Worm (Caenorhabditis elegans) whole organism, mixed stage, embryonic: ENCODE measurements around the gene nape-2.

Experiments used
- blmp-1 ChIP-seq: fragments of 150-350 bp; optimal IDR thresholded peaks from 2 replicates; lab custom pipeline; 2014; ENCODE audit warnings: missing biosample characterization, missing genetic modification characterization
- ceh-43 ChIP-seq: fragments of 200-800 bp; sonication (Bioruptor generic); optimal IDR thresholded peaks from 2 replicates; lab custom pipeline; 2018; ENCODE audit warnings: mild to moderate bottlenecking, missing genetic modification characterization, moderate library complexity, missing compliant biosample characterization
- ceh-83 ChIP-seq: fragments of 200-800 bp; sonication (Bioruptor generic); optimal IDR thresholded peaks from 2 replicates; lab custom pipeline; 2018; ENCODE audit warnings: mild to moderate bottlenecking, missing genetic modification characterization, missing compliant biosample characterization
- cnd-1 ChIP-seq: fragments of 200-800 bp; sonication (Bioruptor generic); optimal IDR thresholded peaks from 2 replicates; lab custom pipeline; 2018; ENCODE audit warnings: mild to moderate bottlenecking, missing genetic modification characterization, missing compliant biosample characterization
- lin-13 ChIP-seq: fragments of 150-350 bp; optimal IDR thresholded peaks from 2 replicates; lab custom pipeline; 2014; ENCODE audit warnings: missing biosample characterization, missing genetic modification characterization
- mep-1 ChIP-seq: fragments of 150-350 bp; optimal IDR thresholded peaks from 2 replicates; lab custom pipeline; 2017; ENCODE audit warnings: missing biosample characterization, missing genetic modification reagents, missing genetic modification characterization, inconsistent platforms
- mls-2 ChIP-seq: sonication (generic microtip); optimal IDR thresholded peaks from 2 replicates; lab custom pipeline; 2016; ENCODE audit warnings: mild to moderate bottlenecking, missing genetic modification characterization, moderate library complexity, missing compliant biosample characterization
- nhr-12 ChIP-seq: fragments of 150-350 bp; optimal IDR thresholded peaks from 2 replicates; lab custom pipeline; 2014; ENCODE audit warnings: missing biosample characterization, missing genetic modification characterization
- nhr-28 ChIP-seq: fragments of 150-350 bp; optimal IDR thresholded peaks from 2 replicates; lab custom pipeline; 2014; ENCODE audit warnings: missing biosample characterization, missing genetic modification characterization
- sem-2 ChIP-seq: fragments of 200-800 bp; sonication (Bioruptor generic); optimal IDR thresholded peaks from 2 replicates; lab custom pipeline; 2018; ENCODE audit warnings: mild to moderate bottlenecking, missing genetic modification characterization, missing compliant biosample characterization
- snpc-4 ChIP-seq: fragments of 150-350 bp; optimal IDR thresholded peaks from 2 replicates; lab custom pipeline; 2014; ENCODE audit warnings: missing biosample characterization, missing genetic modification characterization
- ztf-11 ChIP-seq: fragments of 150-350 bp; optimal IDR thresholded peaks from 2 replicates; lab custom pipeline; 2014; ENCODE audit warnings: missing biosample characterization, missing genetic modification characterization

DNA sequence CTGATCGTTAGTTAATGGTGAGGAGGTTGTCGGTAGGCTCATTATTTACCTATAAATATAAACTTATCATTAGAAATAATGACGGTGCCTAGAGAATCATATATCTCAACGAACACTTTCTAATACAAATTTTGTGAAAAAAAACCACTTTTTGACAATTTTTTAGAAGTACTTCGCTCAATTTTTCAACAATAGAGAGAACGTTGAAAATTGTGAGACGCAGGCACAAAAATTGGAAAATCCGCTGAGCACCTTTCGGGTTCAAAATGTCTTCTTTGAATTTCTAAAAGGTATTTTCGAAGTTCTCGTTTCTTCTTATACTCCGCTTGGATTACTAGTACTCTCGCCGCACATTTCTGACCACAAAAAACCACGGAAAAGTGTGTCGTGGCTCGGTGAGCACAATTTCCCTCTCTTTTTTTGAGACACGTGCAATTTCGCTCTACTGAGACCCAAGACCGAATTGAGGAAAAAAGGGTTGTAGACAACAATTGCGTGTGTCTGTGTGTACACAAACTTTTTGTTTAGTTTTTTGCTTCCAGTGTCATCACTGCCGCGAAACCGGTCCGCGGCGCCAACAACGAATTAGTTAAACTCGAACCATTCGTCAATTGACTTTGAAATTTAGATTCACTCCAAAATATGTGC is 2.2 kb upstream of the nape-2 start, which contains the start of gene nape-1:
- TF ChIP-seq blmp-1 (no peak), mls-2 (no peak), nhr-28 (tag; lab: Kevin White, UChicago) (no peak), snpc-4 (tag; lab: Kevin White, UChicago) (no peak), ceh-83 (GFP tag; lab: Kevin White, UChicago) (no peak), ceh-43 (GFP tag; lab: Kevin White, UChicago) (no peak), mep-1 (tag; lab: Kevin White, UChicago) (no peak), ztf-11 (tag; lab: Kevin White, UChicago) (no peak), nhr-12 (tag; lab: Kevin White, UChicago) (no peak), lin-13 (tag; lab: Kevin White, UChicago) (no peak), cnd-1 (no peak), sem-2 (GFP tag; lab: Kevin White, UChicago) (no peak)
